Worm (Caenorhabditis elegans): ENCODE data around the gene F07C3.16.

DNA sequence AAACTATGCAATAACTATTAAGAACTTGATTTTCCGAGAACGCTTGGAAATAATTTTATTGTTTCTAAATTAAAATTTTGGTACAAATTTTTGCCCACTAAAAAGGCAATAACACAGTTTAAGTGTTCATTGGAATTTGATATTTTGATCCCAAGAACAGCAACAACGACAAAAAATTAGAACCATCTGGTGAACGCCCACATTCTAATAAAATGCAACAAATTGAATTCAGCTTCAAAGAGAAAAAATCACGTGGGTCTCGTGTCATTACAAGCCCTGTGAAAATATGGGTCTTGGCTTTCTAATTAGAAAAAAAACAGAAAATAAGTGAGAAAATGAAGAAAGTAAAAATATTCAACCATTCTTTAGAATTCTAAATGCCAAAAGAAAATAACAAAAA, 14.5 kb upstream of the F07C3.16 start:
- TF ChIP-seq nhr-77 (tag; optimal IDR thresholded peaks at IDR 0.05): no peak
- TF ChIP-seq ZK546.5 (tag; optimal IDR thresholded peaks at IDR 0.05): no peak
- no peak for TF ChIP-seq ztf-11 (tag; optimal IDR thresholded peaks at IDR 0.05)
- no peak for TF ChIP-seq R02D3.7 (tag; optimal IDR thresholded peaks at IDR 0.05)
- TF ChIP-seq nhr-21 (tag; optimal IDR thresholded peaks at IDR 0.05): no peak
- no peak for TF ChIP-seq gmeb-1 (tag; optimal IDR thresholded peaks at IDR 0.05)

All from whole organism, L2 larva.